Fruit fly (Drosophila melanogaster) S2 (cell line): ENCODE data around the gene CG45011.
A peak's percentile ranks its signal among the peaks of the same experiment; 100 is the strongest.

Experiments
- CG8478 ChIP-seq: fragments of >200 bp; optimal IDR thresholded peaks from 2 replicates; lab custom pipeline; 2018
- CTCF ChIP-seq, 2 experiments: fragments of >200 bp; optimal IDR thresholded peaks; 2 replicates each; lab custom pipeline; 2018

Gene CG45011

DNA sequence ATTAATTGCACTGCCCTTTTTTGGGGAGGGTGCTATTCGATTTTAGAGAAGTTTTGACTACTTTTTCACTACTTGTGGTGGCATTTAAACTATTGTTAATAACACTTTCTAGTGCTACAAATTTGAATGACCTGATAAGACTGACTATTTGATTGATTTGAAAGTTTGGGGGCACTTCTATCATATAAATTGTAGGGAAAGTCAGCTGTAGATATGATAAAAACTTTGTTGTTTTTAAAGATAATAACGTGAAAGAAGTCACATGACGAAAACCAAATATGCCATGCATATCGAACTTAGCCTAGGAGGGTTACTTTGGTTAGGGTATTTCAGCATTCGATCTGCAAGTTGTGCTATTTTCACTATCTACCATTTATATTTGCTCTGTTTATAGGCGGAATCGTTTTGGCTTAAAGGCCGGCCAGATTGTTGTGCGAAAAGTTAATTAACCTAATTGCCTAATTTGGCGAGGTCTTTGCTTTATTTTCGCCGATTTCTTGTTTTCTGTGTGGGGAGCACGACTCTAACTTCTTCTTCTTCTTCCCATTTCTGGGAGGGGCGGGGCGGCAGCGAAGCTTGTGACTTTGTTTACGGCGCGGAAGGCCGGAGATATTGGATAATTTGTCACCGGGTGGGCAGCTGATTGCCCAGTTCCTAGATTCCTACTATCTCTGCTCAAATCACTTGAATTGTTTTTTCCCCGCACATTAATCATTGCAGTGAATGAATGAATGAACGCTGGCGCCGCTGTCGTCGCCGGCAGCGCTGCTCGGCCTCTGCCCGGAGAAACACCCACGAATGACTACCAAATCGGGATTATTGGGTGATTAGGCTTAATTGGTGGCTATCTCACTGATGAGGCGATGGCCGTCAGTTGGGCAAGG lies 20.9 kb upstream of the CG45011 start:
- TF ChIP-seq CTCF (optimal IDR thresholded peaks at IDR 0.05; lab: Kevin White, UChicago): no peak

dm6 chr2L:11813665-11814087 lies 20.2 kb upstream of the CG45011 start, which contains the start of gene CycY:
Gene CycY, minus strand, starts transcription at chr2L:11813780.
- TF ChIP-seq CTCF (optimal IDR thresholded peaks at IDR 0.05; lab: Kevin White, UChicago) (no peak), CG8478 (lab: Kevin White, UChicago) (no peak)

- TF ChIP-seq CG8478 (lab: Kevin White, UChicago): no peak
- peak; percentile 92 to 96 for TF ChIP-seq CTCF (optimal IDR thresholded peaks at IDR 0.05; lab: Kevin White, UChicago)
These were observed 17.5 kb upstream of the CG45011 start for dm6 chr2L:11816376-11816775.

DNA sequence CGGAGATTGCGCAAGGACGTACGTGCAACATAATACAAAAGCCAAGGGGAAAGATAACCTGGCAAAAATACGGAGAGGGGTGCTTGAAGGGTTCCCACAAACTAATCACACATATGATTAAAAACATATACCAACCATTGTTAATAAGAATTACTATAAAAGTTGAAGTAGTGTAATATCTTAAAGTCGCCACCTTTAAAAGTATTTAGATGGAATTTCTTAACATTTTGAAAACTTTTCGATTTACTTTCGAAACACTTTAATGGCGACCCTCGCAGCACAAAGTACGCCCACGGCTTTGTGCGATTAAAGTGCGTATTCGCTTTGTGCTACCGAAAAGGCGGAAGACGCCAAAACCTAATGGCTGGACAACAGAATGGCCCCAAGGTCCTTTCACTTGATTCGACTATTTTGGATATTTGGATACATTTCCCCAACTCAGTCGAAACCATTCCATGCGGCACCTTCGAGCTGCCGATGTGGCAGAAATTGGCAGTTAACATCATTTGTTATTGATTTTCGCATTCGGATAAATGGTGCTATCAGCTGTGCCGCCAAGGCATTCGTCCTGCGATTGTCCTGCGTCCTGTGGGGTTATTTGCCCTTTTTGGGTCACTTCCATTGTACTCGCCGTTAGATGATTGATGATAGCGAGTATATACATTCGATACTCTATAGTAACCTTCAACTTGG lies 10.3 kb upstream of the CG45011 start:
- no peak for TF ChIP-seq CTCF (optimal IDR thresholded peaks at IDR 0.05; lab: Kevin White, UChicago)
- no peak for TF ChIP-seq CG8478 (lab: Kevin White, UChicago)

- TF ChIP-seq CTCF (optimal IDR thresholded peaks at IDR 0.05; lab: Kevin White, UChicago) (peak; percentile 9 to 34), CG8478 (lab: Kevin White, UChicago) (no peak)
These were observed 4.6 kb upstream of the CG45011 start, which contains the start of gene esc for dm6 chr2L:11829277-11829676. Gene esc, minus strand, starts transcription at chr2L:11829405.

DNA sequence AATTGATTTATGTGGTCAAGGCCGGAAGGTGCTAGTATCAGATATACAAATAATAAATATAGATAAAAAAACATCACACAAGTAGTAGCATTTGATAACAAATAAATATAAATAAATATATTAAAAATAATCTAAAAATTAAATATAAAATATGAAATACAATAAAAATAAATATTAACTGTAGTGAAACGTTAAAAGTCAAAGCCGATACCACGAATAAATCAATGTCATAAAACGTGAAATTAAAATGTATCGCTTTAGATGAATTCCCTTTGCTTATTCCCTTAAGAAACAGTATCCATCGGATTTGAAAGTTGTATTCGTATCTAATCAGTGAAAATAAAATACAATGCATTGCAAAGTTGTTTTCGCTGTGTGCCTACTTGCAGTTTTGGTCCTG lies 422 bp downstream of the CG45011 start, which contains the start of gene CG45012:
CG45012 (plus strand) TSS at position 301 of the 400 bp plus-strand sequence.
- TF ChIP-seq CG8478 (lab: Kevin White, UChicago): no peak
- TF ChIP-seq CTCF (optimal IDR thresholded peaks at IDR 0.05; lab: Kevin White, UChicago): no peak

DNA sequence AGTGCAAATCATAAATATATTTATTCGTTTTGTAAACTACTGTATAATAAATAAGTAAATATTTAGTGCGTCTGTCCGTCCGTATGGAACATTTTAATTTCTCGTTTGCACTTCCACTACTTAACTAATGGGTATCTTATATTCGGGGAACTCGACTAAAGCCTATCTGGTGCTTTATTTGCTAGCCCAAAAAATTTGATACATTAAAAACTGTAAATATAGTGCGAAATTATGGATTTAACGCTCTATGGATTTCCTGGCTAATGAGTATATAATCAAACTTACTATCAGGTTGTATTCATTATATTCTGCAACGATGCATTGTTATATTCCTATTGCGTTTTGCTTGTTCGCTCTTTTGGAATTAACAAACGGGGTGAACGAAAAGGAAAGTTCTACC lies 3.1 kb downstream of the CG45011 start, which contains the start of gene Sfp33A4:
Sfp33A4 (plus strand) TSS at position 301 of the 400 bp plus-strand sequence.
- TF ChIP-seq CG8478 (lab: Kevin White, UChicago) (no peak), CTCF (optimal IDR thresholded peaks at IDR 0.05; lab: Kevin White, UChicago) (no peak)

DNA sequence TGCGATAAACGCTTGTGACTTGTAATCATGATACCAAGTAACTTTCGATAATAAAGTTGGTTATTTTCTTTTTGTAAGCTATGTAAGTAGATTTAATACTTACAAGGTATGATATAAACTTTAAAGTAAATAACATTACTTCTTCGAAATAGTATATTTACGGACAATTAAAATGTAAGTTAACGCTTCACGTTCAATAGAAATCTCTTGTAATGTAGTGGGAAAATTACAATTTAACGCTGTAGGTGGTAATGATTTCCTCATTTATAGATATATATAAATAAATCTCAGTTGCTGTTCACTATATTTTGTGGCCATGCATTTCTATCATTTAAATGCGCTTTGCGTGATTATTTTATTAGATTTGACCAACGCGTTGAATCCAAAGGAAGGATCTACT lies 3.5 kb downstream of the CG45011 start, which contains the start of gene Sfp33A2:
Sfp33A2 (plus strand) TSS at position 301 of the 400 bp plus-strand sequence.
- TF ChIP-seq CG8478 (lab: Kevin White, UChicago) (no peak), CTCF (optimal IDR thresholded peaks at IDR 0.05; lab: Kevin White, UChicago) (no peak)

DNA sequence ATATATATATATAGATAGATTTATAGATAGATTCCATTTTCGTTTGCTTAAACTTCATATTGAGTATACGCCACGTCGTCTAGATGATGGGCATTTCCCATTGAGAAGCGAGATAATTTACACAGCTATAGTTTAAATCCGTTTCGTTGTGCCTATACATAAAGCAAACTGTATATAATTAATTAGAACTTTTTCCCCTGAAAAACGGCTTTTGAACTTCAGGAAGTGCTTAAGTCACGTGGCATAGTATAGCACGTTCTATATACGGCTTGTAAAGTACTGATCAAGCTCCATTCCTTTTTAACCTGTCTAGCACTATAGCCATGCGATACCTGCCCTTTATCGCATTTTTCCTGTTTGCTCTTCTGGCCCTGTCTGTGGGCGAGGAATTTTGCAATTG lies 5.7 kb downstream of the CG45011 start, which contains the start of gene Sfp33A3:
Sfp33A3 (plus strand) TSS at position 301 of the 400 bp plus-strand sequence.
- no peak for TF ChIP-seq CTCF (optimal IDR thresholded peaks at IDR 0.05; lab: Kevin White, UChicago)
- TF ChIP-seq CG8478 (lab: Kevin White, UChicago): no peak

DNA sequence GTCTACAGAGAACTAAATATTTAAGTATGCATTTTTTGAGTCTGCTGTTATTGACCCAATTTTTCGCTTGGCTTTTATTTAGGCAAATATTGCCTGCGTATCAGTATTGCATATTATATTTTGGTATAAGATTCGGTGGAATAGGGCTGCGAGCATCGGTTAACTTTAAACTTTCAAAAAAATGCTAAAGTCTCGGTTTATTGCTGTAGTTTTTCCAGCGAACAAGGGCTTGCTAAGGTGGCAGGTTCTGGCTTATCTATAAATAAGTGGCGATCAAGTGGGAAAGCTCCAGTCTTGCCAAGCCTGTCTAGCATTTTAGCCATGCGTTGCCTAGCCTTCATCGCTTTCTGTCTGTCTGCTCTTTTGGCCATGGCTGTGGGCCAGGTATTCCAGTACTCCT lies 6.5 kb downstream of the CG45011 start, which contains the start of gene CG31704:
CG31704 (plus strand) TSS at position 301 of the 400 bp plus-strand sequence.
- TF ChIP-seq CG8478 (lab: Kevin White, UChicago) (no peak), CTCF (optimal IDR thresholded peaks at IDR 0.05; lab: Kevin White, UChicago) (no peak)

DNA sequence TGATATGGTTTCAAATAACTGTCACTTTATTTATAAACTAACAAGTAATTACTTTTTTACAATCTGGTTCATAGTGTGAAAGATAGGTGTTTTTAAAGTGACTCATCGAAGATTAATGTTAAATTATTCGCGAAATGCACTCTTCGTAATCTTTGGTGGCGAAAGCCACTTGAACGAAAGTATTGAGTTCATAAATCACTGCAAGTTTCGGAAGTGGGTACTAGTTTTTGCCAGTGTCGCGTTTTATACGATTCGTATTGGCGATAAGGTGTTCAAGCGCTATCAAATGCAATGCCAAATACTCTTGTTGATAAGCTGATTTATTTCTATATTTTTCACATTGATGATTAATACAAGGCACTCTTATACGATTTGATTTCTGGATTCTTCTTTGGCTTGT lies 7.7 kb downstream of the CG45011 start:
- no peak for TF ChIP-seq CTCF (optimal IDR thresholded peaks at IDR 0.05; lab: Kevin White, UChicago)
- no peak for TF ChIP-seq CG8478 (lab: Kevin White, UChicago)

- TF ChIP-seq CG8478 (lab: Kevin White, UChicago) (no peak), CTCF (optimal IDR thresholded peaks at IDR 0.05; lab: Kevin White, UChicago) (no peak)
These were observed 8.7 kb downstream of the CG45011 start, which contains the start of the genes CG44008, CG14933, CG46426 and CG42486 for dm6 chr2L:11842291-11843187. Gene CG44008, minus strand, starts transcription at chr2L:11842445. Gene CG14933, plus strand, starts transcription at chr2L:11842828. Gene CG46426, plus strand, starts transcription at chr2L:11842828. Gene CG42486, plus strand, starts transcription at chr2L:11843137.

- TF ChIP-seq CTCF (optimal IDR thresholded peaks at IDR 0.05; lab: Kevin White, UChicago): no peak
- TF ChIP-seq CG8478 (lab: Kevin White, UChicago): no peak
These were observed 10.4 kb downstream of the CG45011 start for dm6 chr2L:11844278-11844677.
